Fruit fly (Drosophila melanogaster): ENCODE results near the gene AnxB10.
"Not testable (repeated sequence)": the region's sequence is repeated elsewhere in the genome, so short reads cannot be mapped to it uniquely, and the experiment has no call there.

Gene AnxB10

DNA sequence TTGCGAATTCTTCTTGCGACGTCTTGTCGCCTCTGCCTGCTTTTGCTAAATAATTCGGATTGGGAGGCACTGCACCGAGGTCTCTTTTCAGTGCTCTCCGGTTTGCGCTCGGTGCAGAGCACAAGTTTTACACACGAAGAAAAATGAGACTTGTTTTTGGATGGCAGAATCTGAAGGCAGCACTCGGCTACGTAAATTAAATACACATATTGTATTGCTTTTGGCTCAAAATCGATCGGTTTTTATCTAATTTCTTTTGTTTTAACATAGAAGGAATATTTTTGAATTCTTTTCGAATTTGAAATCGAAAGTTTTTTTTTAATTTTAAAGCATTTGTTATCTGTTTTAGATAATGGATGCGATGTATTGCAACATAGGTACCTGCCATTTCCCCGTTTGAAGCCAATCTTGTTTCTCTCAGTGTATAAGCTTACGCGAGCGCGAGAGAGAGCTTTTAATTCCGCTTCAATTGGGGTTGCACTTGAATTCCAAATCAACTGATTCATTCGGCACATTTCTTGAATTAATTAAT, at the start of gene AnxB10:
TSS of gene AnxB10 (minus strand) at position 51 of the 532 bp plus-strand sequence.
- no peak for TF ChIP-seq Myc (optimal IDR thresholded peaks at IDR 0.05)
- no peak for TF ChIP-seq insv (optimal IDR thresholded peaks at IDR 0.05)
- no peak for TF ChIP-seq h (optimal IDR thresholded peaks at IDR 0.05)
- no peak for TF ChIP-seq Sin3A (optimal IDR thresholded peaks at IDR 0.05)
- TF ChIP-seq ttk (optimal IDR thresholded peaks at IDR 0.05), result no peak
- no peak for TF ChIP-seq psq (optimal IDR thresholded peaks at IDR 0.05)

DNA sequence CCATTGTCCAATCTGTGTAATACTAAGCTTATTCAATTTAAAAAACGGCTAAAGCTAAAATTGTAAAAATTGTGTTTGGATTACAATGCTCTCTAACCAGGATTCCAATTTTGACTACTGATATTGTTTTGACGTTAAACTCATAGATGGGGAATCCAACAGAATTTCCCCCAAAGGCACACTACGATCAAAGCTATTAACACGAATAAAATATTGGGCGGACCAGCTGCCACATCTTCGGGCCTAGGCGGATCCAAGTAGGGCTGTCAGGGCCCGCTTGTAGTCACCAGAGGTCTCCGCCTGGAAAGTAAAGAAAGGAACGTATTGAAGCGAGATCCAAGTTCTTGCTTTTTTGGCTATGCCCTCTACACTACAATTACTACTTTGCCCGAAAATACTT, 43.8 kb upstream of the AnxB10 start, which contains the start of gene SdicC:
TSS of gene SdicC (minus strand) at position 101 of the 400 bp plus-strand sequence.
- not testable (repeated sequence) for TF ChIP-seq h, psq, Myc (optimal IDR thresholded peaks at IDR 0.05)

- not testable (repeated sequence) for TF ChIP-seq insv, psq, Myc (optimal IDR thresholded peaks at IDR 0.05)
These were observed 36.2 kb upstream of the AnxB10 start, which contains the start of gene SdicB for dm6 chrX:20209503-20209902. Gene SdicB, minus strand, starts transcription at chrX:20209603.

DNA sequence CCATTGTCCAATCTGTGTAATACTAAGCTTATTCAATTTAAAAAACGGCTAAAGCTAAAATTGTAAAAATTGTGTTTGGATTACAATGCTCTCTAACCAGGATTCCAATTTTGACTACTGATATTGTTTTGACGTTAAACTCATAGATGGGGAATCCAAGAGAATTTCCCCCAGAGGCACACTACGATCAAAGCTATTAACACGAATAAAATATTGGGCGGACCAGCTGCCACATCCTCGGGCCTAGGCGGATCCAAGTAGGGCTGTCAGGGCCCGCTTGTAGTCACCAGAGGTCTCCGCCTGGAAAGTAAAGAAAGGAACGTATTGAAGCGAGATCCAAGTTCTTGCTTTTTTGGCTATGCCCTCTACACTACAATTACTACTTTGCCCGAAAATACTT, 28.5 kb upstream of the AnxB10 start, which contains the start of gene SdicA:
TSS of gene SdicA (minus strand) at position 101 of the 400 bp plus-strand sequence.
- TF ChIP-seq Myc, psq, insv (optimal IDR thresholded peaks at IDR 0.05): not testable (repeated sequence)

DNA sequence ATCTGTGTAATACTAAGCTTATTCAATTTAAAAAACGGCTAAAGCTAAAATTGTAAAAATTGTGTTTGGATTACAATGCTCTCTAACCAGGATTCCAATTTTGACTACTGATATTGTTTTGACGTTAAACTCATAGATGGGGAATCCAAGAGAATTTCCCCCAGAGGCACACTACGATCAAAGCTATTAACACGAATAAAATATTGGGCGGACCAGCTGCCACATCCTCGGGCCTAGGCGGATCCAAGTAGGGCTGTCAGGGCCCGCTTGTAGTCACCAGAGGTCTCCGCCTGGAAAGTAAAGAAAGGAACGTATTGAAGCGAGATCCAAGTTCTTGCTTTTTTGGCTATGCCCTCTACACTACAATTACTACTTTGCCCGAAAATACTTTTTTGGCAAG, 20.8 kb upstream of the AnxB10 start, which contains the start of gene Sdic3:
TSS of gene Sdic3 (minus strand) at position 101 of the 400 bp plus-strand sequence.
- not testable (repeated sequence) for TF ChIP-seq Sin3A, h, Myc (optimal IDR thresholded peaks at IDR 0.05)

- TF ChIP-seq insv, Sin3A, ttk (optimal IDR thresholded peaks at IDR 0.05): not testable (repeated sequence)
These were observed 13.1 kb upstream of the AnxB10 start, which contains the start of gene Sdic2 for dm6 chrX:20186387-20186786. Gene Sdic2, minus strand, starts transcription at chrX:20186487.

DNA sequence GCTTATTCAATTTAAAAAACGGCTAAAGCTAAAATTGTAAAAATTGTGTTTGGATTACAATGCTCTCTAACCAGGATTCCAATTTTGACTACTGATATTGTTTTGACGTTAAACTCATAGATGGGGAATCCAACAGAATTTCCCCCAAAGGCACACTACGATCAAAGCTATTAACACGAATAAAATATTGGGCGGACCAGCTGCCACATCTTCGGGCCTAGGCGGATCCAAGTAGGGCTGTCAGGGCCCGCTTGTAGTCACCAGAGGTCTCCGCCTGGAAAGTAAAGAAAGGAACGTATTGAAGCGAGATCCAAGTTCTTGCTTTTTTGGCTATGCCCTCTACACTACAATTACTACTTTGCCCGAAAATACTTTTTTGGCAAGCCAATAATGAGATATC, 5.2 kb upstream of the AnxB10 start, which contains the start of gene Sdic1:
TSS of gene Sdic1 (minus strand) at position 101 of the 400 bp plus-strand sequence.
- not testable (repeated sequence) for TF ChIP-seq insv, Sin3A, h (optimal IDR thresholded peaks at IDR 0.05)

- no peak for TF ChIP-seq psq (optimal IDR thresholded peaks at IDR 0.05)
- TF ChIP-seq ttk (optimal IDR thresholded peaks at IDR 0.05), result no peak
- no peak for TF ChIP-seq insv (optimal IDR thresholded peaks at IDR 0.05)
- no peak for TF ChIP-seq h (optimal IDR thresholded peaks at IDR 0.05)
- TF ChIP-seq Sin3A (optimal IDR thresholded peaks at IDR 0.05), result no peak
- TF ChIP-seq Myc (optimal IDR thresholded peaks at IDR 0.05), result no peak
These were observed 3.4 kb downstream of the AnxB10 start, which contains the start of the genes CG9581 and CG9578 for dm6 chrX:20169898-20170297. Gene CG9581, minus strand, starts transcription at chrX:20169981. Gene CG9578, plus strand, starts transcription at chrX:20170222.

DNA sequence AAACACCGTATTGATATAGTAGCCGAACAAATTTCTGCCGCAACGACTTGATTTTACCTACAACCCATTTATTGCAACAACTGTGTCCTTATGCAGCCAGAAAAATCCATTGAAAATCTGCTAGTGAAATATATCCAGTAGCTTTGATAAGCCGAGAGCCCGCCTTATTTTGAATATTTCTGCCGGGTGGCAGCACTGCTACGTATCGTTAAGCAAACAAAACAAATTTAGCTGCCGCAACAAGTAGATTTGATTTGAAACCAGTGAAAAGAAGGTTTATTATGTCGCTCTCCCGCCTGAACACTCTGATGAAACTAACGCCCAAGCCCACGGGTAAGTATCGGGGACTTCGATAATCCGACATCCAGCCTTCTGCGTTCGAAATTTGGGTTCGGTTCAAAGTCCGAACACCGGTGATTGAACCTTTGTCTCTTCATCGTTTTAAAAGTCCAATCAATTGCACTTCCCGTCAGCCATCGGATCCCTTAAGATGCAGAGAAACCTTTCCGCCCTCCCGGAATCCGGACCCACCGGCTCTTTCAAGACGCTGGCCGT, 6.8 kb downstream of the AnxB10 start, which contains the start of gene CG9577:
TSS of gene CG9577 (plus strand) at position 190 of the 555 bp plus-strand sequence.
- TF ChIP-seq ttk (optimal IDR thresholded peaks at IDR 0.05), result no peak
- no peak for TF ChIP-seq h (optimal IDR thresholded peaks at IDR 0.05)

DNA sequence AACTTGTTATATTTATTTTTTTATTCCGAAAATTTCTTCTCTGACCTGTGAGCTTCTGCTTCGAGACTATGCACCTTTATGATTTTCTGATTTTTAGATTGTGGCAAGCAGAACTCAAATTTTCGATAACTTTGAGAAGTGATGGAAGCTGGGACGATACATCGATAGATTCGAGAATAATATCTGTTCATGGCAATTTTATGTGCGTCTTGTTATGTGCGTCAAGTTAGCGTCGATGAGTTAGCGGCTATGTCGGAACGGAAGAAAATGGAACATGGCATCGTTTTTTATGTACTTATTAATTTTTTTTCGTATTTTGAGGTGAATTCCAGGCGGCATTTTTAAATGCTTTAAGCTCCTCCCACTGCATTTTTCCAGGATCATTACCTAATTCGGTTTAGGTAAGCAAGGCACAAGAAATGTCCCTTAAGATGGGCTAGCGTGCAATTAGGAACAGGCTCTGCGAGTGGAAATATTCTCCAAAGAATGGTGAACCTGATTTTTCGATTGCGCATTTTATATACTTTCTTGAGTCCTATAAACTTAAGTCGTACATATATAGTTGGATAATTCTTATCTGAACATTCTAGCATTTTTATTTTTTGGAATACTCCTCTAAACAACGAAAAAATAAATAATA, 7.4 kb downstream of the AnxB10 start, which contains the start of gene Phf7:
TSS of gene Phf7 (minus strand) at position 58 of the 640 bp plus-strand sequence.
- TF ChIP-seq psq (optimal IDR thresholded peaks at IDR 0.05) (no peak), ttk (optimal IDR thresholded peaks at IDR 0.05) (no peak), Myc (optimal IDR thresholded peaks at IDR 0.05) (no peak), Sin3A (optimal IDR thresholded peaks at IDR 0.05) (no peak), h (optimal IDR thresholded peaks at IDR 0.05) (no peak), insv (optimal IDR thresholded peaks at IDR 0.05) (no peak)

DNA sequence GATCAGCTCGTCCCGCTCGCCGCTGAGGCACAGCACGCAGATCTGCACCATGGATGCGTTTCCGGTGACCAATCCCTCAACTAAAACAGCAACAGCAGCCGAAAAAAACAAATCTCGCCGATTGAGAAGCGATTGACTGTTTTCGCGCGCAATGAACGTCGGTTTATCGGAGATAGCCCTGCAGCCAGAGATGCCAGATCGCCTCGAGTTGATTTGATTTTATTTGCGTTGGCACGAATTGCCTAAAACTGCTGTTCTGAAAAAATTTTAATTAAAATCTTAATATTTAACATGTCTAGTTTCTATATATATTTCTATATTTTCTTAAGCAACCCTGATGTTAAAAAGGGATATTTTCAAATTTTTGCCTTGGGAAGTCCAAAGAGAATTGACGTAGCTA, 10.7 kb downstream of the AnxB10 start:
- TF ChIP-seq ttk (optimal IDR thresholded peaks at IDR 0.05) (no peak), h (optimal IDR thresholded peaks at IDR 0.05) (no peak), Myc (optimal IDR thresholded peaks at IDR 0.05) (no peak), Sin3A (optimal IDR thresholded peaks at IDR 0.05) (no peak), psq (optimal IDR thresholded peaks at IDR 0.05) (no peak), insv (optimal IDR thresholded peaks at IDR 0.05) (no peak)

DNA sequence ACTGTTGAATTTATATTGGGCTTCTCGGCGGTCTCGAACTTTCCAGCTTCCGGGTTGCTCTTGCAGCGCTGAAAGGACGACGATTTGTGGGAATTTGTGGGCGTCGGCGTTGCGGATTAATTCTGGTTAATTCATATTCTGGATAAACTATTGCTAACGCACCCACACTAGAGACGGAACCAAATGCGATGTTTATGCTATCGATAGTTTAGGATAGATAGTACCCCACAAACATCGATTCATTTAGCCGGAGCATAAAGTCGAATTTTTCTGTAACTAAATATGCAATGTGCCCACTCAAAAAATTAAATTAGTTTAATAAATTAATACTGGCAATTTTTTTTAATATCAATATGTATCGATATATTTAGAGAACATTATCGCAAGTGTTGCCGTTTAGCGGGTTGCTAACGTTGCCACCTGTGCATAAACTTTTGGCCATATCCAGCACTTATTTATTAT, 13.6 kb downstream of the AnxB10 start, which contains the start of gene Rab35:
TSS of gene Rab35 (minus strand) at position 194 of the 462 bp plus-strand sequence.
- TF ChIP-seq psq (optimal IDR thresholded peaks at IDR 0.05), result no peak
- TF ChIP-seq Myc (optimal IDR thresholded peaks at IDR 0.05), result no peak
- TF ChIP-seq Sin3A (optimal IDR thresholded peaks at IDR 0.05), result no peak
- no peak for TF ChIP-seq insv (optimal IDR thresholded peaks at IDR 0.05)
- no peak for TF ChIP-seq h (optimal IDR thresholded peaks at IDR 0.05)
- no peak for TF ChIP-seq ttk (optimal IDR thresholded peaks at IDR 0.05)
